Fruit fly (Drosophila melanogaster) whole organism, embryonic: ENCODE data around the gene dhd.

ENCODE experiments used
- Atf3 ChIP-seq: fragments of 200-800 bp; sonication (Bioruptor generic); optimal IDR thresholded peaks from 3 replicates; lab custom pipeline; 2016; ENCODE audit warnings: missing biosample characterization, missing genetic modification characterization
- CG10274 ChIP-seq: fragments of 200-800 bp; sonication (Bioruptor generic); optimal IDR thresholded peaks from 3 replicates; lab custom pipeline; 2017; ENCODE audit warnings: missing biosample characterization, mild to moderate bottlenecking, missing genetic modification characterization
- CG10959 ChIP-seq: fragments of 200-800 bp; sonication (Bioruptor generic); IDR thresholded peaks from 2 replicates; pipeline ENCODE4 v1.3.6; 2022; ENCODE audit warnings: missing biosample characterization, missing genetic modification characterization
- CG11093 ChIP-seq: fragments of 200-800 bp; sonication (Bioruptor generic); IDR thresholded peaks from 3 replicates; pipeline ENCODE4 v1.3.6; 2022; ENCODE audit warnings: missing biosample characterization, missing genetic modification characterization
- CG12155 ChIP-seq: fragments of 200-800 bp; sonication (Bioruptor generic); optimal IDR thresholded peaks from 3 replicates; lab custom pipeline; 2016; ENCODE audit warnings: missing biosample characterization, missing genetic modification characterization
- CG13123 ChIP-seq: fragments of 200-800 bp; sonication (Bioruptor generic); optimal IDR thresholded peaks from 2 replicates; lab custom pipeline; 2016; ENCODE audit warnings: missing biosample characterization, missing genetic modification characterization
- CG13287 ChIP-seq: fragments of 200-800 bp; sonication (Bioruptor generic); IDR thresholded peaks from 2 replicates; pipeline ENCODE4 v1.3.6; 2022; ENCODE audit warnings: missing biosample characterization, missing genetic modification characterization; ENCODE audit not compliant: partially characterized antibody
- CG14050 ChIP-seq: fragments of 200-800 bp; sonication (Bioruptor generic); IDR thresholded peaks from 3 replicates; pipeline ENCODE4 v1.3.6; 2022; ENCODE audit warnings: missing biosample characterization, missing genetic modification characterization
- CG14667 ChIP-seq: fragments of 200-800 bp; sonication (Bioruptor generic); IDR thresholded peaks from 2 replicates; pipeline ENCODE4 v1.3.6; 2022; ENCODE audit warnings: missing biosample characterization, missing genetic modification characterization
- CG15073 ChIP-seq: fragments of 200-800 bp; sonication (Bioruptor generic); optimal IDR thresholded peaks from 2 replicates; lab custom pipeline; 2016; ENCODE audit warnings: missing biosample characterization, missing genetic modification characterization
- CG15269 ChIP-seq: fragments of 200-800 bp; sonication (Bioruptor generic); optimal IDR thresholded peaks from 2 replicates; lab custom pipeline; 2018; ENCODE audit warnings: missing biosample characterization, mild to moderate bottlenecking, missing genetic modification characterization, moderate library complexity
- CG15601 ChIP-seq: fragments of 200-800 bp; sonication (Bioruptor generic); optimal IDR thresholded peaks from 3 replicates; lab custom pipeline; 2019; ENCODE audit warnings: missing biosample characterization, mild to moderate bottlenecking, missing genetic modification characterization, moderate library complexity
- CG16863 ChIP-seq: fragments of 200-800 bp; sonication (Bioruptor generic); optimal IDR thresholded peaks from 3 replicates; lab custom pipeline; 2016; ENCODE audit warnings: missing biosample characterization, missing genetic modification characterization
- CG17802 ChIP-seq: fragments of 200-800 bp; sonication (Bioruptor generic); optimal IDR thresholded peaks from 2 replicates; lab custom pipeline; 2018; ENCODE audit warnings: missing biosample characterization, mild to moderate bottlenecking, missing genetic modification characterization, moderate library complexity
- CG1792 ChIP-seq: fragments of 200-800 bp; sonication (Bioruptor generic); optimal IDR thresholded peaks from 2 replicates; lab custom pipeline; 2016; ENCODE audit warnings: missing biosample characterization, missing genetic modification characterization
- CG2202 ChIP-seq: fragments of 200-800 bp; sonication (Bioruptor generic); optimal IDR thresholded peaks from 2 replicates; lab custom pipeline; 2018; ENCODE audit warnings: missing biosample characterization, mild to moderate bottlenecking, missing genetic modification characterization
- CG2889 ChIP-seq: fragments of 200-800 bp; sonication (Bioruptor generic); IDR thresholded peaks from 3 replicates; pipeline ENCODE4 v1.3.6; 2022; ENCODE audit warnings: missing biosample characterization, missing genetic modification characterization
- CG31388 ChIP-seq: fragments of 200-800 bp; sonication (Bioruptor generic); optimal IDR thresholded peaks from 2 replicates; lab custom pipeline; 2016; ENCODE audit warnings: missing biosample characterization, missing genetic modification characterization
- CG31441 ChIP-seq: fragments of 200-800 bp; sonication (Bioruptor generic); IDR thresholded peaks from 2 replicates; pipeline ENCODE4 v1.3.6; 2022; ENCODE audit warnings: missing biosample characterization, missing genetic modification characterization
- CG4360 ChIP-seq: fragments of 200-800 bp; sonication (Bioruptor generic); IDR thresholded peaks from 2 replicates; pipeline ENCODE4 v1.3.6; 2022; ENCODE audit warnings: missing biosample characterization, missing genetic modification characterization
- CG4617 ChIP-seq: fragments of 200-800 bp; sonication (Bioruptor generic); optimal IDR thresholded peaks from 3 replicates; lab custom pipeline; 2016; ENCODE audit warnings: missing biosample characterization, missing genetic modification characterization, borderline replicate concordance
- CG4707 ChIP-seq: fragments of 200-800 bp; sonication (Bioruptor generic); optimal IDR thresholded peaks from 2 replicates; lab custom pipeline; 2018; ENCODE audit warnings: missing biosample characterization, mild to moderate bottlenecking, missing genetic modification characterization, moderate library complexity
- CG6689 ChIP-seq: fragments of 200-800 bp; sonication (Bioruptor generic); IDR thresholded peaks from 2 replicates; pipeline ENCODE4 v1.3.6; 2022; ENCODE audit warnings: missing biosample characterization, missing genetic modification characterization
- CG6854 ChIP-seq: fragments of 200-800 bp; sonication (Bioruptor generic); optimal IDR thresholded peaks from 3 replicates; lab custom pipeline; 2017; ENCODE audit warnings: missing biosample characterization, mild to moderate bottlenecking, missing genetic modification characterization
- CG7786 ChIP-seq: fragments of 200-800 bp; sonication (Bioruptor generic); optimal IDR thresholded peaks from 2 replicates; lab custom pipeline; 2016; ENCODE audit warnings: missing biosample characterization, missing genetic modification characterization
- CG7987 ChIP-seq: fragments of 200-800 bp; sonication (Bioruptor generic); optimal IDR thresholded peaks from 2 replicates; lab custom pipeline; 2018; ENCODE audit warnings: missing biosample characterization, mild to moderate bottlenecking, missing genetic modification characterization, moderate library complexity
- D ChIP-seq, 2 experiments: fragments of 200-800 bp in 1 of 2; fragments of >200 bp in 1 of 2; sonication (Bioruptor generic) in 1 of 2; optimal IDR thresholded peaks; 2 replicates in 1 of 2; 3 replicates in 1 of 2; lab custom pipeline; 2017; ENCODE audit warnings: mild to moderate bottlenecking in 1 of 2, missing biosample characterization in 1 of 2, missing genetic modification characterization in 1 of 2, missing genetic modification reagents in 1 of 2
- Dll ChIP-seq: fragments of 200-800 bp; sonication (Bioruptor generic); IDR thresholded peaks from 4 replicates; pipeline ENCODE4 v1.3.6; 2022; ENCODE audit warnings: missing biosample characterization, missing genetic modification characterization; ENCODE audit not compliant: partially characterized antibody
- Drgx ChIP-seq: fragments of 200-800 bp; sonication (Bioruptor generic); IDR thresholded peaks from 2 replicates; pipeline ENCODE4 v1.3.6; 2022; ENCODE audit warnings: missing biosample characterization, missing genetic modification characterization
- HLH4C ChIP-seq: fragments of 200-800 bp; sonication (Bioruptor generic); IDR thresholded peaks from 3 replicates; pipeline ENCODE4 v1.3.6; 2022; ENCODE audit warnings: missing biosample characterization, missing genetic modification characterization; ENCODE audit not compliant: partially characterized antibody
- Hr78 ChIP-seq, 2 experiments: fragments of 200-800 bp in 1 of 2; fragments of >200 bp in 1 of 2; sonication (Bioruptor generic) in 1 of 2; optimal IDR thresholded peaks; 2 replicates each; lab custom pipeline; 2017 to 2019; ENCODE audit warnings: missing biosample characterization in 2 of 2, missing genetic modification characterization in 2 of 2, mild to moderate bottlenecking in 1 of 2, moderate library complexity in 1 of 2
- Side ChIP-seq: fragments of 200-800 bp; sonication (Bioruptor generic); optimal IDR thresholded peaks from 2 replicates; lab custom pipeline; 2016; ENCODE audit warnings: missing biosample characterization, missing genetic modification characterization
- Xrp1 ChIP-seq: fragments of 200-800 bp; sonication (Bioruptor generic); IDR thresholded peaks from 2 replicates; pipeline ENCODE4 v1.3.6; 2022; ENCODE audit warnings: missing biosample characterization, missing genetic modification characterization
- abd-A ChIP-seq: fragments of 200-800 bp; sonication (Bioruptor generic); optimal IDR thresholded peaks from 3 replicates; lab custom pipeline; 2019; ENCODE audit warnings: missing biosample characterization, mild to moderate bottlenecking, missing genetic modification characterization, moderate library complexity
- btn ChIP-seq: fragments of 200-800 bp; sonication (Bioruptor generic); optimal IDR thresholded peaks from 2 replicates; lab custom pipeline; 2016; ENCODE audit warnings: missing biosample characterization, missing genetic modification characterization
- crp ChIP-seq, 2 experiments: fragments of 200-800 bp; sonication (Bioruptor generic); optimal IDR thresholded peaks; 2 replicates in 1 of 2; 3 replicates in 1 of 2; lab custom pipeline; 2017; ENCODE audit warnings: missing biosample characterization in 2 of 2, missing genetic modification characterization in 2 of 2, mild to moderate bottlenecking in 1 of 2, moderate library complexity in 1 of 2
- dm ChIP-seq: fragments of 200-800 bp; sonication (Bioruptor generic); optimal IDR thresholded peaks from 3 replicates; lab custom pipeline; 2016; ENCODE audit warnings: missing biosample characterization, missing genetic modification characterization
- dmrt99B ChIP-seq: fragments of 200-800 bp; sonication (Bioruptor generic); optimal IDR thresholded peaks from 2 replicates; lab custom pipeline; 2018; ENCODE audit warnings: missing biosample characterization, mild to moderate bottlenecking, missing genetic modification characterization, moderate library complexity
- hbn ChIP-seq: fragments of 200-800 bp; sonication (Bioruptor generic); IDR thresholded peaks from 2 replicates; pipeline ENCODE4 v1.3.6; 2022; ENCODE audit warnings: missing biosample characterization, missing genetic modification characterization; ENCODE audit not compliant: partially characterized antibody
- mam ChIP-seq: fragments of 200-800 bp; sonication (Bioruptor generic); optimal IDR thresholded peaks from 3 replicates; lab custom pipeline; 2016; ENCODE audit warnings: missing biosample characterization, missing genetic modification characterization
- nmo ChIP-seq: fragments of 200-800 bp; sonication (Bioruptor generic); optimal IDR thresholded peaks from 2 replicates; lab custom pipeline; 2018; ENCODE audit warnings: missing biosample characterization, mild to moderate bottlenecking, missing genetic modification characterization, moderate library complexity
- onecut ChIP-seq: fragments of 200-800 bp; sonication (Bioruptor generic); IDR thresholded peaks from 2 replicates; pipeline ENCODE4 v1.3.6; 2022; ENCODE audit warnings: missing biosample characterization, missing genetic modification characterization
- run ChIP-seq: fragments of 200-800 bp; sonication (Bioruptor generic); optimal IDR thresholded peaks from 3 replicates; lab custom pipeline; 2018; ENCODE audit warnings: missing biosample characterization, mild to moderate bottlenecking, missing genetic modification characterization
- sens ChIP-seq: fragments of 200-800 bp; sonication (Bioruptor generic); peaks from one replicate; lab custom pipeline; 2016; ENCODE audit warnings: missing biosample characterization, missing genetic modification characterization
- seq ChIP-seq: fragments of 200-800 bp; sonication (Bioruptor generic); IDR thresholded peaks from 2 replicates; pipeline ENCODE4 v1.3.6; 2022; ENCODE audit warnings: missing biosample characterization, missing genetic modification characterization
- sim ChIP-seq: fragments of 200-800 bp; sonication (Bioruptor generic); IDR thresholded peaks from 2 replicates; pipeline ENCODE4 v1.3.6; 2022; ENCODE audit warnings: missing biosample characterization, missing genetic modification characterization
- sisA ChIP-seq: fragments of 200-800 bp; sonication (Bioruptor generic); IDR thresholded peaks from 2 replicates; pipeline ENCODE4 v1.3.6; 2022; ENCODE audit warnings: missing biosample characterization, missing genetic modification characterization
- slbo ChIP-seq: fragments of 200-800 bp; sonication (Bioruptor generic); IDR thresholded peaks from 2 replicates; pipeline ENCODE4 v1.3.6; 2022; ENCODE audit warnings: missing biosample characterization, missing genetic modification characterization
- wor ChIP-seq: fragments of 200-800 bp; sonication (Bioruptor generic); IDR thresholded peaks from 2 replicates; pipeline ENCODE4 v1.3.6; 2022; ENCODE audit warnings: missing biosample characterization, missing genetic modification characterization
- zf30C ChIP-seq: fragments of 200-800 bp; sonication (Bioruptor generic); optimal IDR thresholded peaks from 3 replicates; lab custom pipeline; 2018; ENCODE audit warnings: missing biosample characterization, mild to moderate bottlenecking, missing genetic modification characterization
- zfh1 ChIP-seq: fragments of 200-800 bp; sonication (Bioruptor generic); IDR thresholded peaks from 3 replicates; pipeline ENCODE4 v1.3.6; 2022; ENCODE audit warnings: missing biosample characterization, missing genetic modification characterization

dhd gene

dm6 chrX:5338435-5338834 is 26.5 kb downstream of the dhd start:
- TF ChIP-seq CG14050 (GFP tag; lab: Robert Waterston, UW) = no peak
- no peak for TF ChIP-seq CG13287 (GFP tag; lab: Robert Waterston, UW)
- no peak for TF ChIP-seq CG15269 (tag; lab: Kevin White, UChicago)
- no peak for TF ChIP-seq CG12155 (GFP tag; lab: Kevin White, UChicago)
- TF ChIP-seq sens (GFP tag; lab: Kevin White, UChicago) = peak; percentile 57
- no peak for TF ChIP-seq CG1792 (GFP tag; lab: Kevin White, UChicago)
- no peak for TF ChIP-seq run
- TF ChIP-seq CG31441 (GFP tag; lab: Robert Waterston, UW) = no peak
- no peak for TF ChIP-seq Side (GFP tag; lab: Kevin White, UChicago)
- no peak for TF ChIP-seq wor (GFP tag; lab: Robert Waterston, UW)
- no peak for TF ChIP-seq CG10959 (GFP tag; lab: Robert Waterston, UW)
- TF ChIP-seq seq (GFP tag; lab: Robert Waterston, UW) = no peak
- TF ChIP-seq CG2889 (GFP tag; lab: Robert Waterston, UW) = no peak
- no peak for TF ChIP-seq CG6689
- no peak for TF ChIP-seq Atf3 (GFP tag; lab: Kevin White, UChicago)
- no peak for TF ChIP-seq zfh1 (GFP tag; lab: Robert Waterston, UW)
- TF ChIP-seq sisA (GFP tag; lab: Robert Waterston, UW) = peak; percentile 19; the same call in 1 of the 2 replicates
- no peak for TF ChIP-seq CG4617 (GFP tag; lab: Kevin White, UChicago)
- no peak for TF ChIP-seq CG10274 (GFP tag; lab: Kevin White, UChicago)
- no peak for TF ChIP-seq CG15601 (tag; lab: Kevin White, UChicago)
- TF ChIP-seq D (optimal IDR thresholded peaks at IDR 0.05; lab: Kevin White, UChicago) = no peak
- TF ChIP-seq D (GFP tag; optimal IDR thresholded peaks at IDR 0.05; lab: Kevin White, UChicago) = no peak
- no peak for TF ChIP-seq abd-A (tag; lab: Kevin White, UChicago)
- no peak for TF ChIP-seq CG2202 (tag; lab: Kevin White, UChicago)
- no peak for TF ChIP-seq CG13123
- TF ChIP-seq CG15073 (GFP tag; lab: Kevin White, UChicago) = no peak
- no peak for TF ChIP-seq Xrp1
- TF ChIP-seq Hr78 (GFP tag; optimal IDR thresholded peaks at IDR 0.05; lab: Kevin White, UChicago) = no peak
- TF ChIP-seq CG6854 (GFP tag; lab: Kevin White, UChicago) = no peak
- TF ChIP-seq slbo (GFP tag; lab: Robert Waterston, UW) = peak; percentile 42; the same call in 1 of the 2 replicates
- TF ChIP-seq sim (GFP tag; lab: Robert Waterston, UW) = no peak
- TF ChIP-seq CG17802 = no peak
- no peak for TF ChIP-seq nmo (GFP tag; lab: Kevin White, UChicago)
- TF ChIP-seq dmrt99B = peak; percentile 4
- TF ChIP-seq CG31388 (GFP tag; lab: Kevin White, UChicago) = no peak
- TF ChIP-seq dm (GFP tag; lab: Kevin White, UChicago) = no peak
- no peak for TF ChIP-seq CG11093 (GFP tag; lab: Robert Waterston, UW)
- TF ChIP-seq onecut (GFP tag; lab: Robert Waterston, UW) = no peak
- no peak for TF ChIP-seq Dll
- TF ChIP-seq CG7786 = no peak
- no peak for TF ChIP-seq mam (GFP tag; lab: Kevin White, UChicago)
- TF ChIP-seq CG14667 = no peak
- TF ChIP-seq hbn (GFP tag; lab: Robert Waterston, UW) = no peak
- no peak for TF ChIP-seq crp (GFP tag; optimal IDR thresholded peaks at IDR 0.05; lab: Kevin White, UChicago)
- TF ChIP-seq Drgx (GFP tag; lab: Robert Waterston, UW) = no peak
- no peak for TF ChIP-seq zf30C
- TF ChIP-seq btn (GFP tag; lab: Kevin White, UChicago) = no peak
- no peak for TF ChIP-seq CG4707 (GFP tag; lab: Kevin White, UChicago)
- no peak for TF ChIP-seq CG16863 (GFP tag; lab: Kevin White, UChicago)
- TF ChIP-seq CG7987 = no peak
- TF ChIP-seq HLH4C = no peak
- TF ChIP-seq CG4360 (GFP tag; lab: Robert Waterston, UW) = no peak
